Fruit fly (Drosophila melanogaster) whole organism, wandering third instar larva: ENCODE measurements around the gene CG3857.
A peak's percentile ranks its signal among the peaks of the same experiment; 100 is the strongest.

Experiments used
- Abd-B ChIP-seq: fragments of >200 bp; optimal IDR thresholded peaks from 2 replicates; lab custom pipeline; 2017; ENCODE audit warnings: missing biosample characterization, missing genetic modification characterization
- CG32264 ChIP-seq: fragments of 200-800 bp; sonication (Bioruptor generic); optimal IDR thresholded peaks from 2 replicates; lab custom pipeline; 2016; ENCODE audit warnings: missing biosample characterization, missing genetic modification characterization
- CG9705 ChIP-seq: fragments of 200-800 bp; sonication (Bioruptor generic); optimal IDR thresholded peaks from 2 replicates; lab custom pipeline; 2018; ENCODE audit warnings: missing biosample characterization, mild to moderate bottlenecking, missing genetic modification characterization
- CrebA ChIP-seq: fragments of 200-800 bp; sonication (Bioruptor generic); optimal IDR thresholded peaks from 2 replicates; lab custom pipeline; 2016; ENCODE audit warnings: missing biosample characterization, mild to moderate bottlenecking, missing genetic modification characterization, borderline replicate concordance
- Dfd ChIP-seq: fragments of >200 bp; optimal IDR thresholded peaks from 2 replicates; lab custom pipeline; 2017; ENCODE audit warnings: missing biosample characterization, missing genetic modification characterization
- Dif ChIP-seq: fragments of 200-275, 200-300 bp; sonication (Bioruptor generic); optimal IDR thresholded peaks from 2 replicates; lab custom pipeline; 2018; ENCODE audit warnings: missing biosample characterization, missing genetic modification characterization; ENCODE audit not compliant: partially characterized antibody
- GATAd ChIP-seq: sonication (Bioruptor generic); optimal IDR thresholded peaks from 2 replicates; lab custom pipeline; 2016; ENCODE audit warnings: missing biosample characterization, missing genetic modification characterization
- HLH106 ChIP-seq: fragments of 200-800 bp; optimal IDR thresholded peaks from 3 replicates; lab custom pipeline; 2019; ENCODE audit warnings: missing biosample characterization, mild to moderate bottlenecking, missing genetic modification characterization, moderate library complexity
- Hnf4 ChIP-seq: fragments of 200-800 bp; sonication (Bioruptor generic); optimal IDR thresholded peaks from 2 replicates; lab custom pipeline; 2016; ENCODE audit warnings: missing biosample characterization, mild to moderate bottlenecking, missing genetic modification characterization
- Hr78 ChIP-seq: fragments of >200 bp; optimal IDR thresholded peaks from 2 replicates; lab custom pipeline; 2017; ENCODE audit warnings: missing biosample characterization, missing genetic modification characterization
- Hr83 ChIP-seq: fragments of 200-300 bp; sonication (Bioruptor generic); optimal IDR thresholded peaks from 2 replicates; lab custom pipeline; 2016; ENCODE audit warnings: missing biosample characterization, mild to moderate bottlenecking, missing genetic modification characterization, moderate library complexity; ENCODE audit not compliant: poor library complexity, severe bottlenecking
- Jra ChIP-seq: sonication (Bioruptor generic); optimal IDR thresholded peaks from 2 replicates; lab custom pipeline; 2016; ENCODE audit warnings: missing biosample characterization, missing genetic modification characterization
- Mio ChIP-seq: sonication (Bioruptor generic); optimal IDR thresholded peaks from 2 replicates; lab custom pipeline; 2016; ENCODE audit warnings: missing biosample characterization, missing genetic modification characterization
- Myc ChIP-seq: fragments of >200 bp; optimal IDR thresholded peaks from 2 replicates; lab custom pipeline; 2017
- N ChIP-seq: fragments of >200 bp; optimal IDR thresholded peaks from 2 replicates; lab custom pipeline; 2018; ENCODE audit warnings: missing biosample characterization, missing external identifiers, missing genetic modification characterization
- OdsH ChIP-seq: fragments of 200-800 bp; sonication (Bioruptor generic); optimal IDR thresholded peaks from 2 replicates; lab custom pipeline; 2016; ENCODE audit warnings: missing biosample characterization, mild to moderate bottlenecking, missing genetic modification characterization
- Rel ChIP-seq, 2 experiments: fragments of 200-800 bp; sonication (Bioruptor generic) in 1 of 2; optimal IDR thresholded peaks; 2 replicates in 1 of 2; 3 replicates in 1 of 2; lab custom pipeline; 2016 to 2019; ENCODE audit warnings: mild to moderate bottlenecking in 2 of 2, missing biosample characterization in 2 of 2, missing genetic modification characterization in 2 of 2, moderate library complexity in 1 of 2
- Sp1 ChIP-seq: fragments of 200-800 bp; sonication (Bioruptor generic); optimal IDR thresholded peaks from 3 replicates; lab custom pipeline; 2019; ENCODE audit warnings: missing biosample characterization, mild to moderate bottlenecking, missing genetic modification characterization, moderate library complexity
- Vsx2 ChIP-seq: fragments of 200-300, 225-300 bp; sonication (Bioruptor generic); optimal IDR thresholded peaks from 2 replicates; lab custom pipeline; 2018; ENCODE audit warnings: missing biosample characterization, missing genetic modification characterization; ENCODE audit not compliant: partially characterized antibody
- br ChIP-seq: fragments of 200-800 bp; sonication (Bioruptor generic); optimal IDR thresholded peaks from 2 replicates; lab custom pipeline; 2016; ENCODE audit warnings: missing biosample characterization, missing genetic modification characterization
- brk ChIP-seq: fragments of 200-800 bp; sonication (Bioruptor generic); optimal IDR thresholded peaks from 2 replicates; lab custom pipeline; 2016; ENCODE audit warnings: missing biosample characterization, mild to moderate bottlenecking, missing genetic modification characterization
- dl ChIP-seq, 2 experiments: fragments of 175-275, 200-275 bp in 1 of 2; fragments of 200-275 bp in 1 of 2; sonication (Bioruptor generic); optimal IDR thresholded peaks; lab custom pipeline; 2018; ENCODE audit warnings: mild to moderate bottlenecking in 2 of 2, missing biosample characterization in 2 of 2, missing genetic modification characterization in 2 of 2, moderate library complexity in 2 of 2; ENCODE audit not compliant: partially characterized antibody in 2 of 2, insufficient read depth in 1 of 2
- dmrt93B ChIP-seq: fragments of 200-800 bp; sonication (Bioruptor generic); optimal IDR thresholded peaks from 2 replicates; lab custom pipeline; 2018; ENCODE audit warnings: missing biosample characterization, mild to moderate bottlenecking, missing genetic modification characterization
- dsf ChIP-seq: sonication (Bioruptor generic); optimal IDR thresholded peaks from 2 replicates; lab custom pipeline; 2016; ENCODE audit warnings: missing biosample characterization, missing genetic modification characterization, borderline replicate concordance
- ey ChIP-seq: fragments of 200-800 bp; sonication (Bioruptor generic); optimal IDR thresholded peaks from 2 replicates; lab custom pipeline; 2016; ENCODE audit warnings: missing biosample characterization, missing genetic modification characterization
- foxo ChIP-seq, 2 experiments: fragments of 200-800 bp; sonication (Bioruptor generic); optimal IDR thresholded peaks; 2 replicates in 1 of 2; 3 replicates in 1 of 2; lab custom pipeline; 2016 to 2017; ENCODE audit warnings: missing biosample characterization in 2 of 2, missing genetic modification characterization in 2 of 2
- fru ChIP-seq: fragments of 200-800 bp; sonication (Bioruptor generic); optimal IDR thresholded peaks from 3 replicates; lab custom pipeline; 2016; ENCODE audit warnings: missing biosample characterization, mild to moderate bottlenecking, missing genetic modification characterization
- h ChIP-seq: fragments of 200-800 bp; sonication (Bioruptor generic); optimal IDR thresholded peaks from 3 replicates; lab custom pipeline; 2016; ENCODE audit warnings: missing biosample characterization, mild to moderate bottlenecking, missing genetic modification characterization
- jim ChIP-seq: fragments of 175-275, 200-325 bp; sonication (Bioruptor generic); optimal IDR thresholded peaks from 2 replicates; lab custom pipeline; 2016; ENCODE audit warnings: missing biosample characterization, mild to moderate bottlenecking, missing genetic modification characterization
- lola ChIP-seq: fragments of >200 bp; optimal IDR thresholded peaks from 2 replicates; lab custom pipeline; 2017; ENCODE audit warnings: missing biosample characterization, missing genetic modification characterization
- pan ChIP-seq: fragments of >200 bp; optimal IDR thresholded peaks from 2 replicates; lab custom pipeline; 2017
- psq ChIP-seq: fragments of 200-800 bp; sonication (Bioruptor generic); optimal IDR thresholded peaks from 3 replicates; lab custom pipeline; 2017; ENCODE audit warnings: missing biosample characterization, mild to moderate bottlenecking, missing genetic modification characterization, moderate library complexity
- rgr ChIP-seq: fragments of 200-800 bp; sonication (Bioruptor generic); optimal IDR thresholded peaks from 3 replicates; lab custom pipeline; 2016; ENCODE audit warnings: missing biosample characterization, mild to moderate bottlenecking, missing genetic modification characterization
- sage ChIP-seq: fragments of 200-800 bp; sonication (Bioruptor generic); optimal IDR thresholded peaks from 2 replicates; lab custom pipeline; 2016; ENCODE audit warnings: missing biosample characterization, mild to moderate bottlenecking, missing genetic modification characterization
- sv ChIP-seq: fragments of 200-800 bp; sonication (Bioruptor generic); optimal IDR thresholded peaks from 3 replicates; lab custom pipeline; 2016; ENCODE audit warnings: missing biosample characterization, missing genetic modification characterization
- tai ChIP-seq: sonication (Bioruptor generic); optimal IDR thresholded peaks from 2 replicates; lab custom pipeline; 2016; ENCODE audit warnings: missing biosample characterization, missing genetic modification characterization
- usp ChIP-seq: fragments of >200 bp; optimal IDR thresholded peaks from 2 replicates; lab custom pipeline; 2017; ENCODE audit warnings: missing biosample characterization, missing genetic modification characterization
- woc ChIP-seq: sonication (Bioruptor generic); optimal IDR thresholded peaks from 2 replicates; lab custom pipeline; 2016; ENCODE audit warnings: missing biosample characterization, mild to moderate bottlenecking, missing genetic modification characterization

The CG3857 gene

DNA sequence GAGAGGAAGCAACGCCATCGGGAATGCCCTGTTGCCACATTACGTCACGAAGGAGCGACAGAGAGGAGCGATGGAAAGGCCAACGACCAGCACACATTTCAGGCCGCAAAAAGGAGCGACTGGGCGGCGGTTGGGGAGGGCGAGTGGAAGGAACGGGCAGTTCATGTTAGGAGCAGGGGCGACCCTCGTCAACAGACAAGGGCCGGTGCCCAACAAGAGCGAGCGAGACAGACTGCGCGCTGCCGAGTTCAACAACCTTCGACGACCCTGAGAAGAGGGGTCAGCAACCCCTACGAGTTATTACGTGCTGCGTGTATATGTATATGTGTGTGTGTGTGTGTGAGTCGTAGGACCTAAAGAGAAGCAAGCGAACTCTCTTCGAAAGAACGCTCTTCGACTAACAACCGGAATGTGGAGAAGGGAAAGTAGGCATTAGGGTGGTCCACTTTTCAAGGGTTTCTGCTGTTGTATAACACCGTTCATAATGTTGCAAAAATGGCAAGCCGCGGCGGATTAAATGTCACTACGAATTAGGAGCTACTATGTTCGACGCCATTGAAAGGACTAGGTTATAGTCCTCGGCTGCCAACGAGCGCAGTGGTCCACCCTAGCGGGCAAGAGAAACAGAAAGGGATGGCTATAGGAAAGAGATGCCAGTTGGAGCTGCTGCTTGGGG, 11.7 kb upstream of the CG3857 start:
- TF ChIP-seq ey (peak; percentile 99), Rel (GFP tag; optimal IDR thresholded peaks at IDR 0.05; lab: Kevin White, UChicago) (peak; percentile 96), Rel (tag; optimal IDR thresholded peaks at IDR 0.05; lab: Kevin White, UChicago) (peak; percentile 89), rgr (peak; percentile 98), Mio (GFP tag; lab: Kevin White, UChicago) (peak; percentile 91), sage (GFP tag; lab: Kevin White, UChicago) (peak; percentile 96), brk (GFP tag; lab: Kevin White, UChicago) (peak; percentile 84), Vsx2 (no peak), dl (GFP tag; optimal IDR thresholded peaks at IDR 0.05; lab: Kevin White, UChicago; ENCODE audit: insufficient read depth in 1 of 2, partially characterized antibody in 2 of 2) (no peak), jim (GFP tag; lab: Kevin White, UChicago) (no peak), sv (GFP tag; lab: Kevin White, UChicago) (peak; percentile 89), fru (peak; percentile 99), br (GFP tag; lab: Kevin White, UChicago) (peak; percentile 99), dmrt93B (peak; percentile 97), pan (lab: Kevin White, UChicago) (no peak), N (GFP tag; lab: Kevin White, UChicago) (no peak), psq (GFP tag; lab: Kevin White, UChicago) (peak; percentile 95), HLH106 (tag; lab: Kevin White, UChicago) (peak; percentile 98), CrebA (GFP tag; lab: Kevin White, UChicago) (no peak), Hnf4 (GFP tag; lab: Kevin White, UChicago) (peak; percentile 97), Sp1 (peak; percentile 99), Hr83 (peak; percentile 77), Jra (GFP tag; lab: Kevin White, UChicago) (peak; percentile 88), OdsH (GFP tag; lab: Kevin White, UChicago) (peak; percentile 97), Abd-B (no peak), Dif (GFP tag; lab: Kevin White, UChicago) (no peak), tai (peak; percentile 88), usp (GFP tag; lab: Kevin White, UChicago) (no peak), foxo (GFP tag; optimal IDR thresholded peaks at IDR 0.05; lab: Kevin White, UChicago) (peak; percentile 94 to 99), Myc (lab: Kevin White, UChicago) (no peak), CG9705 (peak; percentile 94), h (GFP tag; lab: Kevin White, UChicago) (peak; percentile 99), Dfd (GFP tag; lab: Kevin White, UChicago) (no peak), GATAd (GFP tag; lab: Kevin White, UChicago) (peak; percentile 57), dsf (GFP tag; lab: Kevin White, UChicago) (peak; percentile 92), lola (GFP tag; lab: Kevin White, UChicago) (no peak), Hr78 (GFP tag; lab: Kevin White, UChicago) (no peak), woc (GFP tag; lab: Kevin White, UChicago) (peak; percentile 96), CG32264 (GFP tag; lab: Kevin White, UChicago) (peak; percentile 97)

DNA sequence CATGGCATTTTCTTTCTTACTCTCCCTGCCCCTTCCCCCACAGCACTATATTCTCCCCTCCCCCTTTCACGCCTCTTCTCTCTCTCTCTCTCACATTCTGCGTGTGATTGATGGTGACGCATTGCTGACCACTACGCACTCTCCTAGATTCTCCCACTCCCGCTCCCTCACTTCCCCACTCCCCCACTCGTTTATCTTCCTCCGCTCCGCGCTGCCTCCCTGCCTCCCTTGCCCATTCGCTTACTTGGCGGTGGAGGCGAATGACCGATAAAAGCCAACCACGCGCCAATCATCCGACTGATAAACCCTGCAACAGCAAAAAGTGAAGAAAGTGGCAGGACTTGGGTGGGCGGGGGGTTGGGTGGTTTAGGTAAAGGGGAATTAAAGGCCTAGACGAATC, 10.5 kb upstream of the CG3857 start:
- no peak for TF ChIP-seq lola (GFP tag; lab: Kevin White, UChicago)
- peak; percentile 84 for TF ChIP-seq h (GFP tag; lab: Kevin White, UChicago)
- TF ChIP-seq N (GFP tag; lab: Kevin White, UChicago) = no peak
- no peak for TF ChIP-seq Abd-B
- TF ChIP-seq sv (GFP tag; lab: Kevin White, UChicago) = no peak
- no peak for TF ChIP-seq Hnf4 (GFP tag; lab: Kevin White, UChicago)
- TF ChIP-seq foxo (GFP tag; optimal IDR thresholded peaks at IDR 0.05; lab: Kevin White, UChicago) = peak in 1 of 2 experiments; percentile 0
- TF ChIP-seq HLH106 (tag; lab: Kevin White, UChicago) = peak; percentile 22
- peak; percentile 58 for TF ChIP-seq tai
- TF ChIP-seq dl (GFP tag; optimal IDR thresholded peaks at IDR 0.05; lab: Kevin White, UChicago; ENCODE audit: insufficient read depth in 1 of 2, partially characterized antibody in 2 of 2) = no peak
- no peak for TF ChIP-seq Rel (GFP tag; optimal IDR thresholded peaks at IDR 0.05; lab: Kevin White, UChicago)
- TF ChIP-seq Rel (tag; optimal IDR thresholded peaks at IDR 0.05; lab: Kevin White, UChicago) = peak; percentile 57
- TF ChIP-seq OdsH (GFP tag; lab: Kevin White, UChicago) = no peak
- no peak for TF ChIP-seq dmrt93B
- TF ChIP-seq psq (GFP tag; lab: Kevin White, UChicago) = no peak
- no peak for TF ChIP-seq CG32264 (GFP tag; lab: Kevin White, UChicago)
